Worm (Caenorhabditis elegans): ENCODE measurements around the gene elpc-4.

Gene elpc-4

ce11 chrIV:8029413-8029812, 12.6 kb downstream of the elpc-4 start, which contains the start of gene nhr-31:
Gene nhr-31, minus strand, starts transcription at chrIV:8029513.
- no peak for TF ChIP-seq unc-39 (tag; optimal IDR thresholded peaks at IDR 0.05)
- no peak for TF ChIP-seq dmd-4 (tag; optimal IDR thresholded peaks at IDR 0.05)
- TF ChIP-seq lin-39 (tag; optimal IDR thresholded peaks at IDR 0.05), result no peak
- TF ChIP-seq ztf-4 (tag; optimal IDR thresholded peaks at IDR 0.05), result no peak

ce11 chrIV:8030099-8030498, 13.3 kb downstream of the elpc-4 start:
- TF ChIP-seq ZK546.5 (tag; optimal IDR thresholded peaks at IDR 0.05), result no peak
- no peak for TF ChIP-seq C34F6.9 (tag; optimal IDR thresholded peaks at IDR 0.05)
- no peak for TF ChIP-seq nhr-237 (tag; optimal IDR thresholded peaks at IDR 0.05)
- no peak for TF ChIP-seq ztf-1 (GFP tag; conservative IDR thresholded peaks at IDR 0.05)
- no peak for TF ChIP-seq nhr-6 (tag; optimal IDR thresholded peaks at IDR 0.05)
- no peak for TF ChIP-seq ztf-11 (tag; optimal IDR thresholded peaks at IDR 0.05)
- peak; percentile 12 for TF ChIP-seq F13H6.1 (tag; optimal IDR thresholded peaks at IDR 0.05)
- TF ChIP-seq nhr-23 (tag; optimal IDR thresholded peaks at IDR 0.05), result no peak
- TF ChIP-seq nhr-12 (tag; optimal IDR thresholded peaks at IDR 0.05), result no peak
- peak; percentile 57 for TF ChIP-seq sma-9 (GFP tag; optimal IDR thresholded peaks at IDR 0.05)
- TF ChIP-seq sma-9 (tag; optimal IDR thresholded peaks at IDR 0.05), result no peak
- TF ChIP-seq unc-39 (tag; optimal IDR thresholded peaks at IDR 0.05), result no peak
- TF ChIP-seq nhr-77 (tag; optimal IDR thresholded peaks at IDR 0.05), result no peak
- TF ChIP-seq fos-1 (tag; optimal IDR thresholded peaks at IDR 0.05), result peak; percentile 76
- no peak for TF ChIP-seq mdl-1 (tag; optimal IDR thresholded peaks at IDR 0.05)
- TF ChIP-seq lsy-2 (tag; optimal IDR thresholded peaks at IDR 0.05), result no peak
- TF ChIP-seq lin-39 (tag; optimal IDR thresholded peaks at IDR 0.05), result no peak
- no peak for TF ChIP-seq ceh-16 (tag; optimal IDR thresholded peaks at IDR 0.05)
- no peak for TF ChIP-seq snpc-4 (tag; optimal IDR thresholded peaks at IDR 0.05)
- TF ChIP-seq ceh-82 (tag; optimal IDR thresholded peaks at IDR 0.05), result no peak
- TF ChIP-seq egl-27 (tag; optimal IDR thresholded peaks at IDR 0.05), result no peak
- no peak for TF ChIP-seq mbf-1 (tag; optimal IDR thresholded peaks at IDR 0.05)
- TF ChIP-seq elt-1 (tag; optimal IDR thresholded peaks at IDR 0.05), result no peak
- peak; percentile 79 for TF ChIP-seq crh-2 (tag; optimal IDR thresholded peaks at IDR 0.05)
- TF ChIP-seq nhr-129 (tag; optimal IDR thresholded peaks at IDR 0.05), result no peak
- TF ChIP-seq ama-1 (optimal IDR thresholded peaks at IDR 0.05), result no peak
- TF ChIP-seq mab-5 (tag; optimal IDR thresholded peaks at IDR 0.05), result no peak

ce11 chrIV:8032135-8032915, 15.5 kb downstream of the elpc-4 start:
- no peak for TF ChIP-seq nhr-23 (tag; optimal IDR thresholded peaks at IDR 0.05)
- TF ChIP-seq fos-1 (tag; optimal IDR thresholded peaks at IDR 0.05), result peak; percentile 84
- peak; percentile 82 for TF ChIP-seq sma-9 (GFP tag; optimal IDR thresholded peaks at IDR 0.05)
- no peak for TF ChIP-seq sma-9 (tag; optimal IDR thresholded peaks at IDR 0.05)
- no peak for TF ChIP-seq nhr-12 (tag; optimal IDR thresholded peaks at IDR 0.05)
- TF ChIP-seq nhr-77 (tag; optimal IDR thresholded peaks at IDR 0.05), result no peak
- TF ChIP-seq egl-27 (tag; optimal IDR thresholded peaks at IDR 0.05), result peak; percentile 31
- no peak for TF ChIP-seq zag-1 (tag; optimal IDR thresholded peaks at IDR 0.05)
- TF ChIP-seq nhr-21 (tag; optimal IDR thresholded peaks at IDR 0.05), result no peak
- peak; percentile 78 for TF ChIP-seq crh-2 (tag; optimal IDR thresholded peaks at IDR 0.05)
- TF ChIP-seq F13H6.1 (tag; optimal IDR thresholded peaks at IDR 0.05), result peak; percentile 10

ce11 chrIV:8034182-8034581, 17.4 kb downstream of the elpc-4 start:
- TF ChIP-seq unc-62 (GFP tag; optimal IDR thresholded peaks at IDR 0.05) (no peak), nhr-25 (tag; optimal IDR thresholded peaks at IDR 0.05) (no peak), fos-1 (tag; optimal IDR thresholded peaks at IDR 0.05) (peak; percentile 71), nhr-237 (tag; optimal IDR thresholded peaks at IDR 0.05) (no peak), sma-3 (GFP tag; optimal IDR thresholded peaks at IDR 0.05) (no peak), egl-27 (tag; optimal IDR thresholded peaks at IDR 0.05) (no peak), ceh-82 (tag; optimal IDR thresholded peaks at IDR 0.05) (no peak), nhr-11 (tag; optimal IDR thresholded peaks at IDR 0.05) (no peak), lin-11 (tag; optimal IDR thresholded peaks at IDR 0.05) (no peak)
